Worm (Caenorhabditis elegans) whole organism, early embryonic: ENCODE data around the gene Y116A8C.9.

Experiments
- F13C5.2 ChIP-seq: sonication (generic microtip); optimal IDR thresholded peaks from 2 replicates; lab custom pipeline; 2017; ENCODE audit warnings: mild to moderate bottlenecking, missing genetic modification characterization, inconsistent platforms, missing compliant biosample characterization
- ama-1 ChIP-seq: fragments of 150-350 bp; optimal IDR thresholded peaks from 2 replicates; lab custom pipeline; 2014
- flt-1 ChIP-seq: fragments of 200-800 bp; sonication (Bioruptor generic); IDR thresholded peaks from 2 replicates; pipeline ENCODE4 v1.3.6; 2022; ENCODE audit warnings: missing genetic modification characterization, missing compliant biosample characterization

DNA sequence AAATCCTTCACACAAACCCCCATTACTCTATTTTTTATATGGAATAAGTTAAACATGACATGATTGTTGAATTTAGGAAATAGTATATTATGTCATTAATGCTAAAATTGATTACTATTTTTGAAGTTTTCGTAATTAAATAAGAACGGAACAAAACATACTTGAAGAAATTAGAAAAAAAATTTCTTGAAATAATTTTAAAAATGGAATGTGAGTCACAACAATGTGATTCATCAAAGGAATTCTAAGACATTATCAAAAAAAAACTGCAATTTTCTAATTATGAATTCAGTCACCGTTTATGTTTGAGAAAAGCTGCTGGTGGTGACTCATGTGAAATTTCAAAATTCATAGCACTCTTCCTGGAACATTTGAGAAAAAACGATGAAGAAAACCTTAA lies 41.8 kb upstream of the Y116A8C.9 start, which contains the start of gene nccd-1:
- TF ChIP-seq ama-1, result no peak
- TF ChIP-seq F13C5.2, result no peak
- no peak for TF ChIP-seq flt-1
